Fruit fly (Drosophila melanogaster): ENCODE data around the gene CG12259.

The CG12259 gene

DNA sequence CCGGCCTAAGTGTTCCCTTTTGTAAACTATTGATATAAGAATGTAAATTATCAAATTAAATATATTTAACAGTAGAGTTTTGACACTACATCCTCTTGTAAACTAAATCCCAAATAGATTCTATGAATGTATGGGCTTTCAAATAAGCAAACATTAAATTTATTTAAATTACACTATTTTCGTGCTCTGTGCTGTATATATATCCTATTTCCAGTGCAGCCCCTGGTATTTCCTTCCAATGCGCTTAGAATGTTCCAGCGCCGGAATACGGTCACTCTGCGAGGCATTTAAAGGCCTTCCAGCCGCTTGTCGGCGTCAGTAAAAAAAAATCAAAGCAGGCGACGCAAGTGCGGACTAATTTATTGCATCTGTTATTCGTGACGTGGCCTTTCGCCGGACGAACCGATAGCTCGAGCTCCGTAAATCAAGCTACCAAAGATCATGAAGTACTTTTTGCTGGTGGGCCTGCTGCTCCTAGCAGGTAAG is 27.6 kb upstream of the CG12259 start, which contains the start of gene Gp93 (continued):
- TF ChIP-seq esg (GFP tag; conservative IDR thresholded peaks at IDR 0.05) (peak; percentile 32; the same call in 1 of the 2 replicates), Xrp1 (GFP tag; IDR thresholded peaks at IDR 0.05) (peak; percentile 76), Vsx1 (GFP tag; optimal IDR thresholded peaks at IDR 0.05) (no peak), CG42726 (GFP tag; IDR thresholded peaks at IDR 0.05; ENCODE audit: partially characterized antibody) (peak; percentile 57; the same call in 1 of the 2 replicates), CG10431 (GFP tag; optimal IDR thresholded peaks at IDR 0.05) (no peak), Meics (GFP tag; optimal IDR thresholded peaks at IDR 0.05) (peak; percentile 53), CG9817 (tag; optimal IDR thresholded peaks at IDR 0.05) (peak; percentile 46), CG10959 (GFP tag; IDR thresholded peaks at IDR 0.05) (no peak), CG15696 (tag; optimal IDR thresholded peaks at IDR 0.05) (peak; percentile 36), Gug (GFP tag; IDR thresholded peaks at IDR 0.05) (peak; percentile 35; the same call in 2 of the 4 replicates), mam (GFP tag; optimal IDR thresholded peaks at IDR 0.05) (peak; percentile 54), CG17385 (GFP tag; optimal IDR thresholded peaks at IDR 0.05) (peak; percentile 44), CG16863 (GFP tag; optimal IDR thresholded peaks at IDR 0.05) (peak; percentile 22), E2f2 (GFP tag; IDR thresholded peaks at IDR 0.05) (peak; percentile 46), zen (tag; optimal IDR thresholded peaks at IDR 0.05) (peak; percentile 33), sim (GFP tag; IDR thresholded peaks at IDR 0.05) (no peak), zf30C (GFP tag; optimal IDR thresholded peaks at IDR 0.05) (no peak), caup (GFP tag; optimal IDR thresholded peaks at IDR 0.05; ENCODE audit: severe bottlenecking) (no peak), br (optimal IDR thresholded peaks at IDR 0.05) (no peak), Hr3 (GFP tag; optimal IDR thresholded peaks at IDR 0.05) (peak; percentile 58), ci (GFP tag; IDR thresholded peaks at IDR 0.05) (peak; percentile 76; the same call in 2 of the 3 replicates), CG17361 (GFP tag; IDR thresholded peaks at IDR 0.05) (peak; percentile 85), YL-1 (GFP tag; optimal IDR thresholded peaks at IDR 0.05) (peak; percentile 95), Hr51 (GFP tag; optimal IDR thresholded peaks at IDR 0.05) (peak; percentile 15 to 66), Jarid2 (GFP tag; optimal IDR thresholded peaks at IDR 0.05) (peak; percentile 72), so (GFP tag; IDR thresholded peaks at IDR 0.05) (peak; percentile 44; the same call in 1 of the 3 replicates), chm (GFP tag; IDR thresholded peaks at IDR 0.05) (peak; percentile 59; the same call in 1 of the 2 replicates), Spps (tag; optimal IDR thresholded peaks at IDR 0.05) (peak; percentile 8), CG14667 (GFP tag; IDR thresholded peaks at IDR 0.05) (peak; percentile 57), Dref (GFP tag; IDR thresholded peaks at IDR 0.05) (peak; percentile 19; the same call in 1 of the 2 replicates), NC2α (GFP tag; optimal IDR thresholded peaks at IDR 0.05) (peak; percentile 57), CG12659 (GFP tag; optimal IDR thresholded peaks at IDR 0.05) (peak; percentile 46), salm (tag; optimal IDR thresholded peaks at IDR 0.05) (no peak), tx (GFP tag; optimal IDR thresholded peaks at IDR 0.05) (peak; percentile 35), Mad (GFP tag; optimal IDR thresholded peaks at IDR 0.05) (no peak), CG8281 (tag; optimal IDR thresholded peaks at IDR 0.05) (no peak), CG17612 (GFP tag; IDR thresholded peaks at IDR 0.05) (peak; percentile 48; the same call in 1 of the 2 replicates), Xbp1 (GFP tag; optimal IDR thresholded peaks at IDR 0.05) (peak; percentile 98), Ets97D (GFP tag; optimal IDR thresholded peaks at IDR 0.05) (peak; percentile 21), bowl (GFP tag; IDR thresholded peaks at IDR 0.05) (no peak), H2.0 (GFP tag; IDR thresholded peaks at IDR 0.05) (peak; percentile 55; the same call in 1 of the 2 replicates), fu2 (GFP tag; optimal IDR thresholded peaks at IDR 0.05) (no peak), bigmax (GFP tag; optimal IDR thresholded peaks at IDR 0.05) (peak; percentile 71), GATAe (GFP tag; conservative IDR thresholded peaks at IDR 0.05) (no peak), inv (GFP tag; IDR thresholded peaks at IDR 0.05; ENCODE audit: partially characterized antibody) (no peak), Hr39 (optimal IDR thresholded peaks at IDR 0.05) (no peak), stwl (tag; optimal IDR thresholded peaks at IDR 0.05) (no peak), CG8388 (GFP tag; optimal IDR thresholded peaks at IDR 0.05) (peak; percentile 31), CG9797 (GFP tag; optimal IDR thresholded peaks at IDR 0.05) (peak; percentile 32), tin (GFP tag; optimal IDR thresholded peaks at IDR 0.05) (peak; percentile 31), HLHmδ (GFP tag; optimal IDR thresholded peaks at IDR 0.05) (peak; percentile 46)

All from whole organism, embryonic.